Worm (Caenorhabditis elegans): Measurements from ENCODE around the gene ZC404.2.

DNA sequence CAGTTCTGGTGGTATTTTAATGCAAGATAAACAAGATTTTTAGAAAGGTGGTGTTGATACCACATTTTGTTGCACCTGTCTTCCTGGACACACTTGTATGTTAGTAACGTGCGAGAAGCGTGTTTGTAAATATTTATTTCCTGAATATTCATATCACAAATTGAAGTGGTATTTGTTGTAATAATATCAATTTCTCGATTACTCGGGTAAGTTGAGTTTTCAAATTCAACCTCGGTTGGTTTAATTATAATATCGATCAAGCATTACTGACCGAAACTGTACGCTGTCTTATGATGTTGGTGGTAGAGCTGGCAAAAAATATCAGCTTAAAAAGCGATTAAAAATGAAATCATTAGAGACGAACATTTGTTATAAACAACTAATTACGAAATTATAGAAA is 16.2 kb downstream of the ZC404.2 start, which contains the start of gene dmsr-11:
- TF ChIP-seq elt-3 (tag; optimal IDR thresholded peaks at IDR 0.05) (no peak), zag-1 (tag; optimal IDR thresholded peaks at IDR 0.05) (no peak), unc-130 (tag; optimal IDR thresholded peaks at IDR 0.05) (no peak), irx-1 (tag; optimal IDR thresholded peaks at IDR 0.05) (no peak), ets-5 (GFP tag; IDR thresholded peaks at IDR 0.05) (no peak), nhr-237 (tag; optimal IDR thresholded peaks at IDR 0.05) (no peak), nhr-11 (tag; optimal IDR thresholded peaks at IDR 0.05) (no peak), ztf-11 (tag; optimal IDR thresholded peaks at IDR 0.05) (no peak), blmp-1 (tag; optimal IDR thresholded peaks at IDR 0.05) (no peak), ces-1 (GFP tag; optimal IDR thresholded peaks at IDR 0.05) (no peak), lin-39 (tag; optimal IDR thresholded peaks at IDR 0.05) (no peak), unc-62 (GFP tag; optimal IDR thresholded peaks at IDR 0.05) (no peak)
